Fruit fly (Drosophila melanogaster) whole organism, embryonic: Measurements from ENCODE around the gene CG45061.

Source experiments
- Ada2b ChIP-seq: fragments of 200-800 bp; sonication (Bioruptor generic); IDR thresholded peaks from 2 replicates; pipeline ENCODE4 v1.3.6; 2022; ENCODE audit warnings: missing biosample characterization, missing genetic modification characterization
- Aef1 ChIP-seq: fragments of 200-800 bp; sonication (Bioruptor generic); IDR thresholded peaks from 3 replicates; pipeline ENCODE4 v1.3.6; 2022; ENCODE audit warnings: missing biosample characterization, missing genetic modification characterization
- Atf-2 ChIP-seq: fragments of 200-800 bp; sonication (Bioruptor generic); optimal IDR thresholded peaks from 2 replicates; lab custom pipeline; 2016; ENCODE audit warnings: missing biosample characterization, missing genetic modification characterization
- Blimp-1 ChIP-seq: fragments of 200-800 bp; sonication (Bioruptor generic); optimal IDR thresholded peaks from 3 replicates; lab custom pipeline; 2018; ENCODE audit warnings: missing biosample characterization, missing genetic modification characterization, mild to moderate bottlenecking, moderate library complexity, missing genetic modification reagents
- Bteb2 ChIP-seq: fragments of 200-800 bp; sonication (Bioruptor generic); optimal IDR thresholded peaks from 2 replicates; lab custom pipeline; 2016; ENCODE audit warnings: missing biosample characterization, missing genetic modification characterization
- CG10321 ChIP-seq: fragments of 200-800 bp; sonication (Bioruptor generic); IDR thresholded peaks from 2 replicates; pipeline ENCODE4 v1.3.6; 2022; ENCODE audit warnings: missing biosample characterization, missing genetic modification characterization
- CG10654 ChIP-seq: fragments of 200-800 bp; sonication (Bioruptor generic); optimal IDR thresholded peaks from 2 replicates; lab custom pipeline; 2016; ENCODE audit warnings: missing biosample characterization, missing genetic modification characterization
- CG11093 ChIP-seq: fragments of 200-800 bp; sonication (Bioruptor generic); IDR thresholded peaks from 3 replicates; pipeline ENCODE4 v1.3.6; 2022; ENCODE audit warnings: missing biosample characterization, missing genetic modification characterization
- CG12942 ChIP-seq: fragments of 200-800 bp; sonication (Bioruptor generic); optimal IDR thresholded peaks from 3 replicates; lab custom pipeline; 2016; ENCODE audit warnings: missing biosample characterization, missing genetic modification characterization
- CG13123 ChIP-seq: fragments of 200-800 bp; sonication (Bioruptor generic); optimal IDR thresholded peaks from 2 replicates; lab custom pipeline; 2016; ENCODE audit warnings: missing biosample characterization, missing genetic modification characterization
- CG15479 ChIP-seq: fragments of 200-800 bp; sonication (Bioruptor generic); optimal IDR thresholded peaks from 3 replicates; lab custom pipeline; 2019; ENCODE audit warnings: missing biosample characterization, mild to moderate bottlenecking, missing genetic modification characterization, moderate library complexity
- CG15696 ChIP-seq: fragments of 200-800 bp; sonication (Bioruptor generic); optimal IDR thresholded peaks from 2 replicates; lab custom pipeline; 2019; ENCODE audit warnings: missing biosample characterization, mild to moderate bottlenecking, missing genetic modification characterization, moderate library complexity
- CG1602 ChIP-seq: fragments of 200-800 bp; sonication (Bioruptor generic); optimal IDR thresholded peaks from 3 replicates; lab custom pipeline; 2016; ENCODE audit warnings: missing biosample characterization, missing genetic modification characterization
- CG18262 ChIP-seq: fragments of 200-800 bp; optimal IDR thresholded peaks from 3 replicates; lab custom pipeline; 2019; ENCODE audit warnings: missing biosample characterization, mild to moderate bottlenecking, missing genetic modification characterization, moderate library complexity
- CG1832 ChIP-seq: fragments of 200-800 bp; sonication (Bioruptor generic); optimal IDR thresholded peaks from 2 replicates; lab custom pipeline; 2017; ENCODE audit warnings: missing biosample characterization, mild to moderate bottlenecking, missing genetic modification characterization, inconsistent platforms
- CG18476 ChIP-seq: fragments of 200-800 bp; sonication (Bioruptor generic); optimal IDR thresholded peaks from 2 replicates; lab custom pipeline; 2016; ENCODE audit warnings: missing biosample characterization, mild to moderate bottlenecking, missing genetic modification characterization
- CG30020 ChIP-seq: fragments of 200-800 bp; optimal IDR thresholded peaks from 2 replicates; lab custom pipeline; 2019; ENCODE audit warnings: missing biosample characterization, mild to moderate bottlenecking, missing genetic modification characterization, moderate library complexity
- CG30431 ChIP-seq: fragments of 200-800 bp; sonication (Bioruptor generic); optimal IDR thresholded peaks from 2 replicates; lab custom pipeline; 2017; ENCODE audit warnings: missing biosample characterization, missing genetic modification characterization
- CG3995 ChIP-seq: fragments of 200-800 bp; sonication (Bioruptor generic); optimal IDR thresholded peaks from 3 replicates; lab custom pipeline; 2016; ENCODE audit warnings: missing biosample characterization, missing genetic modification characterization
- CG4730 ChIP-seq: fragments of 200-800 bp; sonication (Bioruptor generic); IDR thresholded peaks from 2 replicates; pipeline ENCODE4 v1.3.6; 2022; ENCODE audit warnings: missing biosample characterization, missing genetic modification characterization
- CG7271 ChIP-seq: fragments of 200-800 bp; sonication (Bioruptor generic); optimal IDR thresholded peaks from 2 replicates; lab custom pipeline; 2018; ENCODE audit warnings: missing biosample characterization, mild to moderate bottlenecking, missing genetic modification characterization, moderate library complexity
- Chrac-16 ChIP-seq: fragments of 200-800 bp; sonication (Bioruptor generic); optimal IDR thresholded peaks from 3 replicates; lab custom pipeline; 2016; ENCODE audit warnings: missing biosample characterization, missing genetic modification characterization
- D19A ChIP-seq: fragments of 200-800 bp; optimal IDR thresholded peaks from 3 replicates; lab custom pipeline; 2019; ENCODE audit warnings: missing biosample characterization, mild to moderate bottlenecking, missing genetic modification characterization, moderate library complexity
- Dip2 ChIP-seq: fragments of 200-800 bp; sonication (Bioruptor generic); IDR thresholded peaks from 2 replicates; pipeline ENCODE4 v1.3.6; 2022; ENCODE audit warnings: missing biosample characterization, missing genetic modification characterization
- Doc3 ChIP-seq: fragments of 200-800 bp; sonication (Bioruptor generic); IDR thresholded peaks from 3 replicates; pipeline ENCODE4 v1.3.6; 2022; ENCODE audit warnings: missing biosample characterization, missing genetic modification characterization; ENCODE audit not compliant: partially characterized antibody
- Dp ChIP-seq: fragments of 200-800 bp; sonication (Bioruptor generic); optimal IDR thresholded peaks from 2 replicates; lab custom pipeline; 2018; ENCODE audit warnings: missing biosample characterization, mild to moderate bottlenecking, missing genetic modification characterization, moderate library complexity
- HLHmδ ChIP-seq: fragments of 200-800 bp; sonication (Bioruptor generic); optimal IDR thresholded peaks from 2 replicates; lab custom pipeline; 2018; ENCODE audit warnings: missing biosample characterization, mild to moderate bottlenecking, missing genetic modification characterization, moderate library complexity
- Hmr ChIP-seq: fragments of 200-800 bp; sonication (Bioruptor generic); optimal IDR thresholded peaks from 3 replicates; lab custom pipeline; 2017; ENCODE audit warnings: mild to moderate bottlenecking, missing biosample characterization, missing genetic modification reagents, missing genetic modification characterization
- Hr51 ChIP-seq, 2 experiments: fragments of 200-800 bp; sonication (Bioruptor generic); optimal IDR thresholded peaks; 2 replicates in 1 of 2; 3 replicates in 1 of 2; lab custom pipeline; 2016 to 2018; ENCODE audit warnings: missing biosample characterization in 2 of 2, missing genetic modification characterization in 2 of 2, mild to moderate bottlenecking in 1 of 2, moderate library complexity in 1 of 2
- MTF-1 ChIP-seq: fragments of 200-800 bp; sonication (Bioruptor generic); optimal IDR thresholded peaks from 2 replicates; lab custom pipeline; 2018; ENCODE audit warnings: missing biosample characterization, mild to moderate bottlenecking, missing genetic modification characterization, borderline replicate concordance
- Mad ChIP-seq: fragments of 200-800 bp; sonication (Bioruptor generic); optimal IDR thresholded peaks from 2 replicates; lab custom pipeline; 2016; ENCODE audit warnings: missing biosample characterization, missing genetic modification characterization
- Max ChIP-seq: fragments of 200-800 bp; sonication (Bioruptor generic); optimal IDR thresholded peaks from 2 replicates; lab custom pipeline; 2016; ENCODE audit warnings: missing biosample characterization, mild to moderate bottlenecking, missing genetic modification characterization
- NC2β ChIP-seq: fragments of 200-800 bp; sonication (Bioruptor generic); optimal IDR thresholded peaks from 2 replicates; lab custom pipeline; 2016; ENCODE audit warnings: missing biosample characterization, missing genetic modification characterization
- Neu2 ChIP-seq: fragments of 200-800 bp; sonication (Bioruptor generic); optimal IDR thresholded peaks from 3 replicates; lab custom pipeline; 2016; ENCODE audit warnings: missing biosample characterization, missing genetic modification characterization, borderline replicate concordance
- Nf-YB ChIP-seq: fragments of 200-800 bp; sonication (Bioruptor generic); optimal IDR thresholded peaks from 3 replicates; lab custom pipeline; 2019; ENCODE audit warnings: missing biosample characterization, mild to moderate bottlenecking, missing genetic modification characterization, moderate library complexity
- Sry-δ ChIP-seq: fragments of 200-800 bp; sonication (Bioruptor generic); optimal IDR thresholded peaks from 2 replicates; lab custom pipeline; 2016; ENCODE audit warnings: missing biosample characterization, missing genetic modification characterization
- ara ChIP-seq: fragments of 200-800 bp; sonication (Bioruptor generic); IDR thresholded peaks from 2 replicates; pipeline ENCODE4 v1.3.6; 2022; ENCODE audit warnings: missing biosample characterization, missing genetic modification characterization
- chm ChIP-seq: fragments of 200-800 bp; sonication (Bioruptor generic); IDR thresholded peaks from 2 replicates; pipeline ENCODE4 v1.3.6; 2022; ENCODE audit warnings: missing biosample characterization, missing genetic modification characterization
- dpn ChIP-seq, 2 experiments: fragments of 200-800 bp; sonication (Bioruptor generic); optimal IDR thresholded peaks; 3 replicates each; lab custom pipeline; 2016; ENCODE audit warnings: missing biosample characterization in 2 of 2, missing genetic modification characterization in 2 of 2
- gcm ChIP-seq: fragments of 200-800 bp; sonication (Bioruptor generic); optimal IDR thresholded peaks from 2 replicates; lab custom pipeline; 2019; ENCODE audit warnings: missing biosample characterization, mild to moderate bottlenecking, missing genetic modification characterization, moderate library complexity
- gt ChIP-seq: fragments of 200-800 bp; sonication (Bioruptor generic); IDR thresholded peaks from 2 replicates; pipeline ENCODE4 v1.3.6; 2022; ENCODE audit warnings: missing biosample characterization, missing genetic modification characterization
- h ChIP-seq: fragments of >200 bp; optimal IDR thresholded peaks from 2 replicates; lab custom pipeline; 2017
- hth ChIP-seq: fragments of >200 bp; optimal IDR thresholded peaks from 2 replicates; lab custom pipeline; 2017; ENCODE audit warnings: inconsistent platforms
- jing ChIP-seq: fragments of 200-800 bp; sonication (Bioruptor generic); optimal IDR thresholded peaks from 2 replicates; lab custom pipeline; 2018; ENCODE audit warnings: missing biosample characterization, mild to moderate bottlenecking, missing genetic modification characterization
- nerfin-1 ChIP-seq: fragments of 200-800 bp; sonication (Bioruptor generic); optimal IDR thresholded peaks from 3 replicates; lab custom pipeline; 2019; ENCODE audit warnings: missing biosample characterization, mild to moderate bottlenecking, missing genetic modification characterization, moderate library complexity
- nmo ChIP-seq: fragments of 200-800 bp; sonication (Bioruptor generic); optimal IDR thresholded peaks from 2 replicates; lab custom pipeline; 2018; ENCODE audit warnings: missing biosample characterization, mild to moderate bottlenecking, missing genetic modification characterization, moderate library complexity
- oc ChIP-seq: fragments of 200-800 bp; sonication (Bioruptor generic); optimal IDR thresholded peaks from 2 replicates; lab custom pipeline; 2018; ENCODE audit warnings: missing biosample characterization, mild to moderate bottlenecking, missing genetic modification characterization, moderate library complexity
- onecut ChIP-seq: fragments of 200-800 bp; sonication (Bioruptor generic); IDR thresholded peaks from 2 replicates; pipeline ENCODE4 v1.3.6; 2022; ENCODE audit warnings: missing biosample characterization, missing genetic modification characterization
- p53 ChIP-seq: fragments of 200-800 bp; sonication (Bioruptor generic); optimal IDR thresholded peaks from 2 replicates; lab custom pipeline; 2016; ENCODE audit warnings: missing biosample characterization, missing genetic modification characterization
- ro ChIP-seq: fragments of 200-800 bp; sonication (Bioruptor generic); IDR thresholded peaks from 2 replicates; pipeline ENCODE4 v1.3.6; 2022; ENCODE audit warnings: missing biosample characterization, missing genetic modification characterization
- sd ChIP-seq: fragments of 200-800 bp; sonication (Bioruptor generic); optimal IDR thresholded peaks from 3 replicates; lab custom pipeline; 2018; ENCODE audit warnings: missing biosample characterization, mild to moderate bottlenecking, missing genetic modification characterization, moderate library complexity
- vnd ChIP-seq: fragments of 200-800 bp; sonication (Bioruptor generic); IDR thresholded peaks from 3 replicates; pipeline ENCODE4 v1.3.6; 2022; ENCODE audit warnings: missing biosample characterization, missing genetic modification characterization; ENCODE audit not compliant: partially characterized antibody

CG45061 gene

dm6 chrX:9892834-9893233 lies 21.3 kb upstream of the CG45061 start (continued):
- TF ChIP-seq p53 (GFP tag; lab: Kevin White, UChicago): no peak
- no peak for TF ChIP-seq CG10654 (GFP tag; lab: Kevin White, UChicago)
- peak; percentile 47 for TF ChIP-seq Blimp-1 (GFP tag; lab: Kevin White, UChicago)
- no peak for TF ChIP-seq hth (lab: Kevin White, UChicago)
- no peak for TF ChIP-seq oc
- TF ChIP-seq D19A (tag; lab: Kevin White, UChicago): no peak
- TF ChIP-seq Neu2: no peak
- no peak for TF ChIP-seq CG1832
- TF ChIP-seq MTF-1: no peak
- peak; percentile 1 to 29 for TF ChIP-seq dpn (GFP tag; optimal IDR thresholded peaks at IDR 0.05; lab: Kevin White, UChicago)
- no peak for TF ChIP-seq Bteb2 (GFP tag; lab: Kevin White, UChicago)
- TF ChIP-seq CG30020: no peak
- no peak for TF ChIP-seq ro (GFP tag; lab: Robert Waterston, UW)
- peak; percentile 4 for TF ChIP-seq CG18262 (tag; lab: Kevin White, UChicago)
- no peak for TF ChIP-seq Chrac-16 (GFP tag; lab: Kevin White, UChicago)
- no peak for TF ChIP-seq vnd (GFP tag; lab: Robert Waterston, UW)
- no peak for TF ChIP-seq Hmr (GFP tag; lab: Kevin White, UChicago)
- no peak for TF ChIP-seq Sry-δ (GFP tag; lab: Kevin White, UChicago)
- TF ChIP-seq gcm (GFP tag; lab: Kevin White, UChicago): no peak
- TF ChIP-seq CG12942 (GFP tag; lab: Kevin White, UChicago): no peak
- no peak for TF ChIP-seq h
- peak; percentile 32 for TF ChIP-seq nmo (GFP tag; lab: Kevin White, UChicago)
- no peak; the same call in 1 of the 2 replicates for TF ChIP-seq ara (GFP tag; lab: Robert Waterston, UW)
- TF ChIP-seq NC2β (GFP tag; lab: Kevin White, UChicago): no peak
- no peak for TF ChIP-seq Nf-YB (GFP tag; lab: Kevin White, UChicago)
- no peak for TF ChIP-seq Dip2 (GFP tag; lab: Robert Waterston, UW)
- no peak for TF ChIP-seq chm (GFP tag; lab: Robert Waterston, UW)
- no peak for TF ChIP-seq Max (GFP tag; lab: Kevin White, UChicago)
- TF ChIP-seq onecut (GFP tag; lab: Robert Waterston, UW): no peak
- no peak for TF ChIP-seq CG10321 (GFP tag; lab: Robert Waterston, UW)
- no peak for TF ChIP-seq CG3995 (GFP tag; lab: Kevin White, UChicago)
- TF ChIP-seq CG7271 (tag; lab: Kevin White, UChicago): no peak
- TF ChIP-seq sd (tag; lab: Kevin White, UChicago): no peak
- TF ChIP-seq CG15479 (GFP tag; lab: Kevin White, UChicago): no peak
- TF ChIP-seq Hr51 (GFP tag; optimal IDR thresholded peaks at IDR 0.05; lab: Kevin White, UChicago): peak in 1 of 2 experiments; percentile 49
- TF ChIP-seq Dp (GFP tag; lab: Kevin White, UChicago): no peak
- peak; percentile 69 for TF ChIP-seq Ada2b (GFP tag; lab: Robert Waterston, UW)
- no peak for TF ChIP-seq gt
- no peak for TF ChIP-seq CG18476 (GFP tag; lab: Kevin White, UChicago)
- peak; percentile 38; the same call in 1 of the 2 replicates for TF ChIP-seq CG4730
- TF ChIP-seq Doc3 (GFP tag; lab: Robert Waterston, UW): no peak
- no peak for TF ChIP-seq CG1602 (GFP tag; lab: Kevin White, UChicago)
- no peak for TF ChIP-seq Atf-2
- TF ChIP-seq CG11093 (GFP tag; lab: Robert Waterston, UW): 0 out of 3 replicates have a peak, but pooled peaks have one; percentile 34
- no peak for TF ChIP-seq CG13123
- no peak for TF ChIP-seq CG15696 (tag; lab: Kevin White, UChicago)
- no peak for TF ChIP-seq HLHmδ
- TF ChIP-seq Mad (GFP tag; lab: Kevin White, UChicago): no peak
- TF ChIP-seq Aef1 (GFP tag; lab: Robert Waterston, UW): peak; percentile 50; the same call in 2 of the 3 replicates
- TF ChIP-seq CG30431 (GFP tag; lab: Kevin White, UChicago): no peak
- no peak for TF ChIP-seq nerfin-1
- no peak for TF ChIP-seq jing (GFP tag; lab: Kevin White, UChicago)
